Worm (Caenorhabditis elegans) whole organism, L2 larva: ENCODE data around the gene mdt-11.

Source experiments
- ama-1 ChIP-seq: fragments of 150-350 bp; optimal IDR thresholded peaks from 2 replicates; lab custom pipeline; 2018; ENCODE audit warnings: inconsistent platforms
- ceh-82 ChIP-seq: fragments of 150-350 bp; optimal IDR thresholded peaks from 2 replicates; lab custom pipeline; 2014; ENCODE audit warnings: missing biosample characterization, missing genetic modification characterization
- lin-13 ChIP-seq: fragments of 150-350 bp; optimal IDR thresholded peaks from 2 replicates; lab custom pipeline; 2014; ENCODE audit warnings: missing biosample characterization, missing genetic modification reagents, missing genetic modification characterization
- mbf-1 ChIP-seq: sonication (generic microtip); optimal IDR thresholded peaks from 2 replicates; lab custom pipeline; 2017; ENCODE audit warnings: missing biosample characterization, missing genetic modification characterization
- mdl-1 ChIP-seq, 2 experiments: fragments of 150-350 bp in 1 of 2; sonication (generic microtip) in 1 of 2; optimal IDR thresholded peaks; 2 replicates each; lab custom pipeline; 2017; ENCODE audit warnings: missing biosample characterization in 2 of 2, missing genetic modification characterization in 2 of 2
- nhr-129 ChIP-seq: fragments of 150-350 bp; optimal IDR thresholded peaks from 2 replicates; lab custom pipeline; 2014; ENCODE audit warnings: missing biosample characterization, missing genetic modification characterization
- nhr-23 ChIP-seq: fragments of 150-350 bp; optimal IDR thresholded peaks from 2 replicates; lab custom pipeline; 2014; ENCODE audit warnings: missing biosample characterization, missing genetic modification reagents, missing genetic modification characterization
- nhr-237 ChIP-seq: fragments of 150-350 bp; optimal IDR thresholded peaks from 2 replicates; lab custom pipeline; 2014; ENCODE audit warnings: missing biosample characterization, missing genetic modification characterization
- nhr-25 ChIP-seq: fragments of 150-350 bp; sonication (generic microtip); optimal IDR thresholded peaks from 3 replicates; lab custom pipeline; 2014; ENCODE audit warnings: missing biosample characterization, missing genetic modification characterization
- unc-62 ChIP-seq: fragments of 150-350 bp; optimal IDR thresholded peaks from 2 replicates; lab custom pipeline; 2014; ENCODE audit warnings: missing biosample characterization, missing genetic modification reagents, missing genetic modification characterization
- ztf-11 ChIP-seq: sonication (generic microtip); optimal IDR thresholded peaks from 2 replicates; lab custom pipeline; 2017; ENCODE audit warnings: missing biosample characterization, missing genetic modification characterization

DNA sequence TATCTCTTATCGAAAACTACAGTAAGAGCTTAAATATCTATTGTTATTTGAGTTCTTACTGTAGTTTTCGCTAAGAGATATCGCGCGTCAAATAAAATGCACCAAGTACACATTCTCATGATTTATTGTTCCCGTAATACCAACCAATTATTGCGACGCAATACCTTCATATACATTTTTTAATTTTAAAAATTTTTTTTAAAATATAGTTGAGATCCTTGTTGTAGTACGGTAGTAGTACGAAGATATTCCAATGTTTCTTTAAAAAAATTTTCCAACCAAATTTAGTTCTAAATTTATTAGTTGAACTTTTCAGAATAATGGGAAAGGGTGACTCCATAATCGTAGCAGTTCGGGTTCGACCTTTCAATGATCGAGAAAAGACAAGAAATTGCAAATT lies 9.6 kb downstream of the mdt-11 start, which contains the start of gene klp-6:
- no peak for TF ChIP-seq unc-62 (GFP tag; lab: Kevin White, UChicago)
- TF ChIP-seq ceh-82 = no peak
- TF ChIP-seq mbf-1 (tag; lab: Kevin White, UChicago) = no peak
- TF ChIP-seq nhr-237 = no peak
- TF ChIP-seq mdl-1 (tag; optimal IDR thresholded peaks at IDR 0.05; lab: Kevin White, UChicago) = no peak
- no peak for TF ChIP-seq ztf-11 (tag; lab: Kevin White, UChicago)
- no peak for TF ChIP-seq nhr-25 (tag; lab: Kevin White, UChicago)
- no peak for TF ChIP-seq ama-1
- TF ChIP-seq nhr-129 (tag; lab: Kevin White, UChicago) = no peak
- no peak for TF ChIP-seq nhr-23 (tag; lab: Kevin White, UChicago)
- no peak for TF ChIP-seq lin-13 (GFP tag; lab: Kevin White, UChicago)
